Fruit fly (Drosophila melanogaster) whole organism, embryonic: ENCODE data around the gene Alg9.

Experiments used
- CG15269 ChIP-seq: fragments of 200-800 bp; sonication (Bioruptor generic); optimal IDR thresholded peaks from 2 replicates; lab custom pipeline; 2018; ENCODE audit warnings: missing biosample characterization, mild to moderate bottlenecking, missing genetic modification characterization, moderate library complexity
- CG4282 ChIP-seq: fragments of 200-800 bp; sonication (Bioruptor generic); optimal IDR thresholded peaks from 2 replicates; lab custom pipeline; 2016; ENCODE audit warnings: missing biosample characterization, missing genetic modification characterization
- CG6854 ChIP-seq: fragments of 200-800 bp; sonication (Bioruptor generic); optimal IDR thresholded peaks from 3 replicates; lab custom pipeline; 2017; ENCODE audit warnings: missing biosample characterization, mild to moderate bottlenecking, missing genetic modification characterization
- Camta ChIP-seq: fragments of 200-800 bp; sonication (Bioruptor generic); optimal IDR thresholded peaks from 2 replicates; lab custom pipeline; 2016; ENCODE audit warnings: missing biosample characterization, missing genetic modification characterization
- Gug ChIP-seq: fragments of 200-800 bp; sonication (Bioruptor generic); IDR thresholded peaks from 4 replicates; pipeline ENCODE4 v1.3.6; 2022; ENCODE audit warnings: missing biosample characterization, missing genetic modification characterization
- bigmax ChIP-seq: fragments of 200-800 bp; sonication (Bioruptor generic); optimal IDR thresholded peaks from 2 replicates; lab custom pipeline; 2018; ENCODE audit warnings: missing biosample characterization, mild to moderate bottlenecking, missing genetic modification characterization
- dan ChIP-seq: fragments of 200-800 bp; sonication (Bioruptor generic); IDR thresholded peaks from 2 replicates; pipeline ENCODE4 v1.3.6; 2022; ENCODE audit warnings: missing biosample characterization, missing genetic modification characterization
- esg ChIP-seq: fragments of 200-800 bp; sonication (Bioruptor generic); conservative IDR thresholded peaks from 2 replicates; pipeline ENCODE4 v1.3.6; 2022; ENCODE audit warnings: missing biosample characterization, missing genetic modification characterization
- fd96Cb ChIP-seq: fragments of 200-800 bp; sonication (Bioruptor generic); optimal IDR thresholded peaks from 2 replicates; lab custom pipeline; 2018; ENCODE audit warnings: missing biosample characterization, mild to moderate bottlenecking, missing genetic modification characterization, moderate library complexity
- gsb-n ChIP-seq: fragments of 200-800 bp; sonication (Bioruptor generic); optimal IDR thresholded peaks from 3 replicates; lab custom pipeline; 2018; ENCODE audit warnings: missing biosample characterization, mild to moderate bottlenecking, missing genetic modification characterization
- nom ChIP-seq: fragments of 200-800 bp; sonication (Bioruptor generic); optimal IDR thresholded peaks from 2 replicates; lab custom pipeline; 2017; ENCODE audit warnings: missing biosample characterization, missing genetic modification characterization, mild to moderate bottlenecking, moderate library complexity, missing genetic modification reagents
- slou ChIP-seq: fragments of 200-800 bp; sonication (Bioruptor generic); optimal IDR thresholded peaks from 3 replicates; lab custom pipeline; 2016; ENCODE audit warnings: missing biosample characterization, missing genetic modification characterization
- stc ChIP-seq: fragments of 200-800 bp; sonication (Bioruptor generic); IDR thresholded peaks from 2 replicates; pipeline ENCODE4 v1.3.6; 2022; ENCODE audit warnings: missing biosample characterization, missing genetic modification characterization
- usp ChIP-seq: fragments of >200 bp; optimal IDR thresholded peaks from 2 replicates; lab custom pipeline; 2017; ENCODE audit warnings: missing biosample characterization, missing genetic modification characterization

dm6 chr3R:25269909-25270308 is 48.5 kb downstream of the Alg9 start, which contains the start of the genes CG11889 and CG11891:
- TF ChIP-seq nom (GFP tag; lab: Kevin White, UChicago) = no peak
- TF ChIP-seq usp (GFP tag; lab: Kevin White, UChicago) = no peak
- no peak for TF ChIP-seq gsb-n (tag; lab: Kevin White, UChicago)
- no peak for TF ChIP-seq CG4282 (GFP tag; lab: Kevin White, UChicago)
- TF ChIP-seq slou (GFP tag; lab: Kevin White, UChicago) = no peak
- no peak for TF ChIP-seq dan (GFP tag; lab: Robert Waterston, UW)
- TF ChIP-seq CG6854 (GFP tag; lab: Kevin White, UChicago) = no peak
- TF ChIP-seq Gug (GFP tag; lab: Robert Waterston, UW) = no peak
- no peak for TF ChIP-seq Camta (GFP tag; lab: Kevin White, UChicago)
- no peak for TF ChIP-seq CG15269 (tag; lab: Kevin White, UChicago)
- TF ChIP-seq bigmax (GFP tag; lab: Kevin White, UChicago) = no peak
- TF ChIP-seq stc (GFP tag; lab: Robert Waterston, UW) = no peak
- TF ChIP-seq fd96Cb (tag; lab: Kevin White, UChicago) = no peak
- TF ChIP-seq esg (GFP tag; lab: Robert Waterston, UW) = no peak
